Fruit fly (Drosophila melanogaster): ENCODE data around the gene CG11756.

Gene CG11756

DNA sequence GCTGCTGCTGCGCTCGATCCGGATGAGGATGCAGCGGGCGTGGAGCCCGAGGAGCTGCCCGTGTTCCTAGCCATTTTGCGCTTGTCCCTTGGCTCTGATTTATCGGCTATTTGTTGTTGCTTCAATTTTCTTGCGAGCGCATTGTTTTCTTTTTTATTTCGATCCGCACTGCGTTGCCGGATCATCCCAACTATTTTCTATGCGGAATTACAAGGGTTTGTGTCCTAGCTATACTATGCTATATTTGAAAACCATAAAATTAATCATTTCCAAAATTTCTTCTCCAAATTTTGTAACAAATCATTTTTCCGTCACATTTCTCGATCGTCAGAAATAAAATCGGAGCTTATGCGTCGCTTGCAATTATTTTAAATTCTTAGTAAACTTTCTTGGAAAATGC, at the start of gene CG11756, which contains the start of gene GCS1:
Gene CG11756, plus strand, starts transcription at position 312 of the 400 bp plus-strand sequence.
Gene GCS1, minus strand, starts transcription at position 193 of the 400 bp plus-strand sequence.
- no peak for TF ChIP-seq B-H1 (GFP tag; IDR thresholded peaks at IDR 0.05)
- no peak for TF ChIP-seq CG16813 (GFP tag; IDR thresholded peaks at IDR 0.05; ENCODE audit: partially characterized antibody)
- 0 out of 2 replicates have a peak, but pooled peaks have one; percentile 25 for TF ChIP-seq CG13287 (GFP tag; IDR thresholded peaks at IDR 0.05; ENCODE audit: partially characterized antibody)
- TF ChIP-seq Abd-B (GFP tag; optimal IDR thresholded peaks at IDR 0.05): peak; percentile 32
- no peak for TF ChIP-seq GATAe (GFP tag; conservative IDR thresholded peaks at IDR 0.05)
- peak; percentile 19 for TF ChIP-seq YL-1 (GFP tag; optimal IDR thresholded peaks at IDR 0.05)
- peak; percentile 2 for TF ChIP-seq CG17829 (tag; optimal IDR thresholded peaks at IDR 0.05)
- peak; percentile 48 for TF ChIP-seq MESR4 (GFP tag; optimal IDR thresholded peaks at IDR 0.05)
- TF ChIP-seq CG30020 (tag; optimal IDR thresholded peaks at IDR 0.05): no peak
- TF ChIP-seq CG11398 (GFP tag; optimal IDR thresholded peaks at IDR 0.05): no peak
- TF ChIP-seq tio (GFP tag; optimal IDR thresholded peaks at IDR 0.05): no peak
- peak; percentile 31 for TF ChIP-seq BEAF-32 (GFP tag; optimal IDR thresholded peaks at IDR 0.05)
- peak; percentile 51 for TF ChIP-seq CTCF (GFP tag; optimal IDR thresholded peaks at IDR 0.05)
- TF ChIP-seq CG16779 (GFP tag; IDR thresholded peaks at IDR 0.05): no peak
- no peak for TF ChIP-seq sqz (GFP tag; optimal IDR thresholded peaks at IDR 0.05)
- no peak for TF ChIP-seq mam (GFP tag; optimal IDR thresholded peaks at IDR 0.05)
- TF ChIP-seq Bgb (GFP tag; IDR thresholded peaks at IDR 0.05; ENCODE audit: partially characterized antibody): no peak
- peak; percentile 37 for TF ChIP-seq trem (tag; optimal IDR thresholded peaks at IDR 0.05)
- TF ChIP-seq Deaf1 (tag; optimal IDR thresholded peaks at IDR 0.05): no peak
- peak; percentile 23 for TF ChIP-seq CG14710 (tag; optimal IDR thresholded peaks at IDR 0.05)
- 0 out of 2 replicates have a peak, but pooled peaks have one; percentile 17 for TF ChIP-seq CG3847 (GFP tag; IDR thresholded peaks at IDR 0.05)
- TF ChIP-seq sens (GFP tag): no peak
- peak; percentile 82 for TF ChIP-seq MBD-R2 (GFP tag; IDR thresholded peaks at IDR 0.05)
- peak; percentile 64 for TF ChIP-seq Med (GFP tag)
- no peak for TF ChIP-seq Ets97D (GFP tag; optimal IDR thresholded peaks at IDR 0.05)
- peak; percentile 16 for TF ChIP-seq dm (GFP tag; optimal IDR thresholded peaks at IDR 0.05)
- TF ChIP-seq danr (GFP tag; IDR thresholded peaks at IDR 0.05): no peak
- TF ChIP-seq CG10366 (GFP tag; IDR thresholded peaks at IDR 0.05): no peak
- no peak for TF ChIP-seq CG4328 (GFP tag; optimal IDR thresholded peaks at IDR 0.05)
- no peak for TF ChIP-seq CG15073 (GFP tag; optimal IDR thresholded peaks at IDR 0.05)
- TF ChIP-seq Sry-δ (GFP tag; optimal IDR thresholded peaks at IDR 0.05): peak; percentile 32
- TF ChIP-seq Sin3A (optimal IDR thresholded peaks at IDR 0.05): peak; percentile 19
- no peak for TF ChIP-seq CG4404 (GFP tag; IDR thresholded peaks at IDR 0.05)
- peak; percentile 17 for TF ChIP-seq phol (tag; optimal IDR thresholded peaks at IDR 0.05)
- TF ChIP-seq zen2 (GFP tag; IDR thresholded peaks at IDR 0.05; ENCODE audit: partially characterized antibody): no peak
- no peak for TF ChIP-seq Awh (GFP tag; IDR thresholded peaks at IDR 0.05)
- no peak for TF ChIP-seq Camta (GFP tag; optimal IDR thresholded peaks at IDR 0.05)
- no peak for TF ChIP-seq CG11696 (GFP tag; IDR thresholded peaks at IDR 0.05)
- TF ChIP-seq CG4617 (GFP tag; optimal IDR thresholded peaks at IDR 0.05; ENCODE audit: borderline replicate concordance): peak; percentile 47
- TF ChIP-seq CG15514 (GFP tag; optimal IDR thresholded peaks at IDR 0.05): peak; percentile 29
- peak; percentile 27 for TF ChIP-seq CG10267 (tag; optimal IDR thresholded peaks at IDR 0.05)
- TF ChIP-seq CHES-1-like (GFP tag; optimal IDR thresholded peaks at IDR 0.05): peak; percentile 3
- TF ChIP-seq pb (GFP tag; optimal IDR thresholded peaks at IDR 0.05): no peak
- no peak for TF ChIP-seq stc (GFP tag; IDR thresholded peaks at IDR 0.05)
- peak; percentile 29 for TF ChIP-seq CG2116 (GFP tag; optimal IDR thresholded peaks at IDR 0.05)
- no peak for TF ChIP-seq CG10959 (GFP tag; IDR thresholded peaks at IDR 0.05)
- peak; percentile 21 for TF ChIP-seq Myb (GFP tag; optimal IDR thresholded peaks at IDR 0.05)
- TF ChIP-seq Dp (GFP tag; optimal IDR thresholded peaks at IDR 0.05): peak; percentile 52
- TF ChIP-seq pita (GFP tag; optimal IDR thresholded peaks at IDR 0.05): peak; percentile 45
- TF ChIP-seq pzg (GFP tag; optimal IDR thresholded peaks at IDR 0.05): peak; percentile 39
- peak; percentile 3 for TF ChIP-seq sd (tag; optimal IDR thresholded peaks at IDR 0.05)
- no peak for TF ChIP-seq CG8281 (tag; optimal IDR thresholded peaks at IDR 0.05)
